Fruit fly (Drosophila melanogaster) whole organism, embryonic: ENCODE results near the gene Mpc1.

Experiments used
- B-H1 ChIP-seq: fragments of 200-800 bp; sonication (Bioruptor generic); IDR thresholded peaks from 3 replicates; pipeline ENCODE4 v1.3.6; 2022; ENCODE audit warnings: missing biosample characterization, missing genetic modification characterization
- CG10209 ChIP-seq: fragments of 200-800 bp; sonication (Bioruptor generic); optimal IDR thresholded peaks from 3 replicates; lab custom pipeline; 2017; ENCODE audit warnings: missing biosample characterization, mild to moderate bottlenecking, missing genetic modification characterization, missing genetic modification reagents
- CG10543 ChIP-seq: fragments of 200-800 bp; sonication (Bioruptor generic); optimal IDR thresholded peaks from 3 replicates; lab custom pipeline; 2017; ENCODE audit warnings: missing biosample characterization, mild to moderate bottlenecking, missing genetic modification characterization, moderate library complexity
- CG10654 ChIP-seq: fragments of 200-800 bp; sonication (Bioruptor generic); optimal IDR thresholded peaks from 2 replicates; lab custom pipeline; 2016; ENCODE audit warnings: missing biosample characterization, missing genetic modification characterization
- CG10979 ChIP-seq: fragments of 200-800 bp; sonication (Bioruptor generic); optimal IDR thresholded peaks from 2 replicates; lab custom pipeline; 2018; ENCODE audit warnings: missing biosample characterization, mild to moderate bottlenecking, missing genetic modification characterization, moderate library complexity
- CG11504 ChIP-seq: fragments of 200-800 bp; sonication (Bioruptor generic); optimal IDR thresholded peaks from 3 replicates; lab custom pipeline; 2019; ENCODE audit warnings: missing biosample characterization, mild to moderate bottlenecking, missing genetic modification characterization, moderate library complexity
- CG12769 ChIP-seq: fragments of 200-800 bp; sonication (Bioruptor generic); optimal IDR thresholded peaks from 2 replicates; lab custom pipeline; 2019; ENCODE audit warnings: missing biosample characterization, mild to moderate bottlenecking, missing genetic modification characterization, moderate library complexity
- CG13296 ChIP-seq: fragments of 200-800 bp; sonication (Bioruptor generic); optimal IDR thresholded peaks from 3 replicates; lab custom pipeline; 2018; ENCODE audit warnings: missing biosample characterization, mild to moderate bottlenecking, missing genetic modification characterization
- CG17359 ChIP-seq: fragments of 200-800 bp; sonication (Bioruptor generic); optimal IDR thresholded peaks from 3 replicates; lab custom pipeline; 2018; ENCODE audit warnings: missing biosample characterization, mild to moderate bottlenecking, missing genetic modification characterization, moderate library complexity
- CG1792 ChIP-seq: fragments of 200-800 bp; sonication (Bioruptor generic); optimal IDR thresholded peaks from 2 replicates; lab custom pipeline; 2016; ENCODE audit warnings: missing biosample characterization, missing genetic modification characterization
- CG18262 ChIP-seq: fragments of 200-800 bp; optimal IDR thresholded peaks from 3 replicates; lab custom pipeline; 2019; ENCODE audit warnings: missing biosample characterization, mild to moderate bottlenecking, missing genetic modification characterization, moderate library complexity
- CG2129 ChIP-seq: fragments of 200-800 bp; sonication (Bioruptor generic); IDR thresholded peaks from 2 replicates; pipeline ENCODE4 v1.3.6; 2022; ENCODE audit warnings: missing biosample characterization, missing genetic modification characterization; ENCODE audit not compliant: partially characterized antibody
- CG3065 ChIP-seq: fragments of 200-800 bp; sonication (Bioruptor generic); optimal IDR thresholded peaks from 2 replicates; lab custom pipeline; 2016; ENCODE audit warnings: missing biosample characterization, missing genetic modification characterization
- CG33213 ChIP-seq: fragments of 200-800 bp; sonication (Bioruptor generic); optimal IDR thresholded peaks from 3 replicates; lab custom pipeline; 2016; ENCODE audit warnings: missing biosample characterization, missing genetic modification characterization
- CG33557 ChIP-seq: fragments of 200-800 bp; sonication (Bioruptor generic); optimal IDR thresholded peaks from 2 replicates; lab custom pipeline; 2019; ENCODE audit warnings: missing biosample characterization, mild to moderate bottlenecking, missing genetic modification characterization, moderate library complexity
- CG3726 ChIP-seq: fragments of 200-800 bp; sonication (Bioruptor generic); IDR thresholded peaks from 3 replicates; pipeline ENCODE4, ENCODE4 v1.3.6; 2022; ENCODE audit warnings: missing biosample characterization, missing genetic modification characterization
- CG3847 ChIP-seq: fragments of 200-800 bp; sonication (Bioruptor generic); IDR thresholded peaks from 2 replicates; pipeline ENCODE4 v1.3.6; 2022; ENCODE audit warnings: missing biosample characterization, missing genetic modification characterization
- CG4404 ChIP-seq: fragments of 200-800 bp; sonication (Bioruptor generic); IDR thresholded peaks from 2 replicates; pipeline ENCODE4 v1.3.6; 2022; ENCODE audit warnings: missing biosample characterization, missing genetic modification characterization
- CG4707 ChIP-seq: fragments of 200-800 bp; sonication (Bioruptor generic); optimal IDR thresholded peaks from 2 replicates; lab custom pipeline; 2018; ENCODE audit warnings: missing biosample characterization, mild to moderate bottlenecking, missing genetic modification characterization, moderate library complexity
- CG6654 ChIP-seq: fragments of 200-800 bp; sonication (Bioruptor generic); optimal IDR thresholded peaks from 2 replicates; lab custom pipeline; 2017; ENCODE audit warnings: missing biosample characterization, mild to moderate bottlenecking, missing genetic modification characterization
- CG7357 ChIP-seq: fragments of 200-800 bp; sonication (Bioruptor generic); IDR thresholded peaks from 3 replicates; pipeline ENCODE4 v1.3.6; 2022; ENCODE audit warnings: missing biosample characterization, missing genetic modification characterization
- CG7928 ChIP-seq: fragments of 200-800 bp; sonication (Bioruptor generic); optimal IDR thresholded peaks from 2 replicates; lab custom pipeline; 2017; ENCODE audit warnings: missing biosample characterization, mild to moderate bottlenecking, missing genetic modification characterization
- CG8089 ChIP-seq: fragments of 200-800 bp; sonication (Bioruptor generic); optimal IDR thresholded peaks from 3 replicates; lab custom pipeline; 2016; ENCODE audit warnings: missing biosample characterization, missing genetic modification characterization
- CG8290 ChIP-seq, 3 experiments: fragments of 200-800 bp; sonication (Bioruptor generic); optimal IDR thresholded peaks; 2 replicates each; lab custom pipeline; 2016 to 2019; ENCODE audit warnings: missing biosample characterization in 3 of 3, missing genetic modification characterization in 3 of 3, mild to moderate bottlenecking in 2 of 3, moderate library complexity in 1 of 3
- CG8359 ChIP-seq: fragments of 200-800 bp; sonication (Bioruptor generic); optimal IDR thresholded peaks from 2 replicates; lab custom pipeline; 2017; ENCODE audit warnings: missing biosample characterization, mild to moderate bottlenecking, missing genetic modification characterization, borderline replicate concordance
- CG8924 ChIP-seq: fragments of 200-800 bp; optimal IDR thresholded peaks from 3 replicates; lab custom pipeline; 2019; ENCODE audit warnings: missing biosample characterization, mild to moderate bottlenecking, missing genetic modification characterization, moderate library complexity
- CG9437 ChIP-seq: fragments of 200-800 bp; sonication (Bioruptor generic); optimal IDR thresholded peaks from 2 replicates; lab custom pipeline; 2018; ENCODE audit warnings: missing biosample characterization, mild to moderate bottlenecking, missing genetic modification characterization
- CG9797 ChIP-seq: fragments of 200-800 bp; sonication (Bioruptor generic); optimal IDR thresholded peaks from 3 replicates; lab custom pipeline; 2018; ENCODE audit warnings: missing biosample characterization, mild to moderate bottlenecking, missing genetic modification characterization
- Doc3 ChIP-seq: fragments of 200-800 bp; sonication (Bioruptor generic); IDR thresholded peaks from 3 replicates; pipeline ENCODE4 v1.3.6; 2022; ENCODE audit warnings: missing biosample characterization, missing genetic modification characterization; ENCODE audit not compliant: partially characterized antibody
- Drgx ChIP-seq: fragments of 200-800 bp; sonication (Bioruptor generic); IDR thresholded peaks from 2 replicates; pipeline ENCODE4 v1.3.6; 2022; ENCODE audit warnings: missing biosample characterization, missing genetic modification characterization
- HLH54F ChIP-seq: fragments of 200-800 bp; sonication (Bioruptor generic); optimal IDR thresholded peaks from 3 replicates; lab custom pipeline; 2016; ENCODE audit warnings: missing biosample characterization, missing genetic modification characterization
- Hsf ChIP-seq: fragments of 200-800 bp; sonication (Bioruptor generic); optimal IDR thresholded peaks from 3 replicates; lab custom pipeline; 2016; ENCODE audit warnings: missing biosample characterization, missing genetic modification characterization
- Med ChIP-seq: fragments of 200-800 bp; sonication (Bioruptor generic); peaks from one replicate; lab custom pipeline; 2016; ENCODE audit warnings: missing biosample characterization, missing genetic modification characterization, mild to moderate bottlenecking, inconsistent platforms, moderate library complexity
- NFAT ChIP-seq: fragments of 200-800 bp; sonication (Bioruptor generic); IDR thresholded peaks from 2 replicates; pipeline ENCODE4 v1.3.6; 2022; ENCODE audit warnings: missing biosample characterization, missing genetic modification characterization
- NfI ChIP-seq: fragments of 200-800 bp; sonication (Bioruptor generic); optimal IDR thresholded peaks from 3 replicates; lab custom pipeline; 2018; ENCODE audit warnings: missing biosample characterization, mild to moderate bottlenecking, missing genetic modification characterization, moderate library complexity
- dpn ChIP-seq, 2 experiments: fragments of 200-800 bp; sonication (Bioruptor generic); optimal IDR thresholded peaks; 3 replicates each; lab custom pipeline; 2016; ENCODE audit warnings: missing biosample characterization in 2 of 2, missing genetic modification characterization in 2 of 2
- dysf ChIP-seq: fragments of 200-800 bp; sonication (Bioruptor generic); IDR thresholded peaks from 3 replicates; pipeline ENCODE4 v1.3.6; 2022; ENCODE audit warnings: missing biosample characterization, missing genetic modification characterization
- gfzf ChIP-seq: fragments of 200-800 bp; sonication (Bioruptor generic); optimal IDR thresholded peaks from 2 replicates; lab custom pipeline; 2016; ENCODE audit warnings: missing biosample characterization, mild to moderate bottlenecking, missing genetic modification characterization, moderate library complexity
- lilli ChIP-seq: fragments of 200-800 bp; sonication (Bioruptor generic); optimal IDR thresholded peaks from 3 replicates; lab custom pipeline; 2016; ENCODE audit warnings: missing biosample characterization, missing genetic modification characterization
- nom ChIP-seq: fragments of 200-800 bp; sonication (Bioruptor generic); optimal IDR thresholded peaks from 2 replicates; lab custom pipeline; 2017; ENCODE audit warnings: missing biosample characterization, missing genetic modification characterization, mild to moderate bottlenecking, moderate library complexity, missing genetic modification reagents
- odd ChIP-seq: fragments of 200-800 bp; sonication (Bioruptor generic); optimal IDR thresholded peaks from 2 replicates; lab custom pipeline; 2017; ENCODE audit warnings: missing biosample characterization, mild to moderate bottlenecking, missing genetic modification characterization
- pzg ChIP-seq: fragments of 200-800 bp; sonication (Bioruptor generic); optimal IDR thresholded peaks from 3 replicates; lab custom pipeline; 2018; ENCODE audit warnings: missing biosample characterization, mild to moderate bottlenecking, missing genetic modification characterization, moderate library complexity
- run ChIP-seq: fragments of 200-800 bp; sonication (Bioruptor generic); optimal IDR thresholded peaks from 3 replicates; lab custom pipeline; 2018; ENCODE audit warnings: missing biosample characterization, mild to moderate bottlenecking, missing genetic modification characterization
- sob ChIP-seq: fragments of 200-800 bp; sonication (Bioruptor generic); IDR thresholded peaks from 2 replicates; pipeline ENCODE4 v1.3.6; 2022; ENCODE audit warnings: missing biosample characterization, missing genetic modification characterization
- ttk ChIP-seq: fragments of 200-800 bp; sonication (Bioruptor generic); IDR thresholded peaks from 2 replicates; pipeline ENCODE4 v2.1.2; 2022; ENCODE audit warnings: missing biosample characterization, missing genetic modification characterization
- zfh2 ChIP-seq: fragments of 200-800 bp; sonication (Bioruptor generic); optimal IDR thresholded peaks from 2 replicates; lab custom pipeline; 2016; ENCODE audit warnings: missing biosample characterization, missing genetic modification characterization

Gene Mpc1

DNA sequence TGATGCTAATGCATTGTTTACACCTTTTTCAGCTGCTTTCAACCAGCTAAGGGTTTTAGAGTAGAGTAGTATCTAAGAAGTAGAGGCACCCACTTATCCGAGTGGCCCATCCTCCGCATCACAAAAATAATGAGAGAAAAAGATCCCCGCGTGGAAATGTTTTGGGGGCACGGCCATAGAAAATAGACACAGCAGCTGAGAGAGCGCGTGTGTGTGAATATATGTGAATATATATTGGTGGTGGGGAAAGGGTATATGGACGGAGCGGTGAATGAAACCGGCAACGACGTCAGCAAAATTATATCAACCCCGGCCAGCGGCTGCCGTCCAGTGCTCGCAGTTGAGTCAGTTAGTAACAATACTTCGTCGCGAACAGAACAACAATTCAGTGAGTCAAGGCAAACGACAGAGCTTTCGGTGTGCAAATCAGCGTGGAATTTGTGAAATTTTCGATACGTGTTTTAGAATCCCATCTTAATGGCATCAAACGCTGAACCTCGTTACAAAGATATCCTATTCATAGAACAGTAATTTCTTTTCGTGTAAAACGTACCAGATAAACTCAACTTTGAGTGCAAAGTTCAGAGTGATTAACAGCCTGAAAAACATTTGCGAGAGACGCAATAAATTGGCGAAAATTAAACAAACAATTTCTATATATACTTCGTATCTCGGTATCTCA, 13.7 kb downstream of the Mpc1 start, which contains the start of gene Xrp1 (continued):
- TF ChIP-seq ttk (GFP tag; lab: Robert Waterston, UW) (0 out of 2 replicates have a peak, but pooled peaks have one; percentile 10), CG8290 (GFP tag; optimal IDR thresholded peaks at IDR 0.05; lab: Kevin White, UChicago) (no peak), CG8290 (tag; optimal IDR thresholded peaks at IDR 0.05; lab: Kevin White, UChicago) (peak in 1 of 2 experiments; percentile 48), CG10209 (GFP tag; lab: Kevin White, UChicago) (no peak), CG9797 (GFP tag; lab: Kevin White, UChicago) (no peak), CG8924 (tag; lab: Kevin White, UChicago) (no peak), lilli (peak; percentile 13), nom (GFP tag; lab: Kevin White, UChicago) (peak; percentile 41), CG3726 (GFP tag; lab: Robert Waterston, UW) (no peak), gfzf (GFP tag; lab: Kevin White, UChicago) (no peak), Hsf (GFP tag; lab: Kevin White, UChicago) (peak; percentile 17), Drgx (GFP tag; lab: Robert Waterston, UW) (peak; percentile 58; the same call in 1 of the 2 replicates), CG7928 (no peak), CG33213 (no peak), sob (GFP tag; lab: Robert Waterston, UW) (no peak), CG3847 (GFP tag; lab: Robert Waterston, UW) (peak; percentile 23; the same call in 1 of the 2 replicates), NFAT (GFP tag; lab: Robert Waterston, UW) (0 out of 2 replicates have a peak, but pooled peaks have one; percentile 26), CG10543 (GFP tag; lab: Kevin White, UChicago) (peak; percentile 32), NfI (peak; percentile 17), Med (GFP tag; lab: Kevin White, UChicago) (peak; percentile 4), CG12769 (tag; lab: Kevin White, UChicago) (peak; percentile 54), CG11504 (tag; lab: Kevin White, UChicago) (peak; percentile 93), CG2129 (no peak)

DNA sequence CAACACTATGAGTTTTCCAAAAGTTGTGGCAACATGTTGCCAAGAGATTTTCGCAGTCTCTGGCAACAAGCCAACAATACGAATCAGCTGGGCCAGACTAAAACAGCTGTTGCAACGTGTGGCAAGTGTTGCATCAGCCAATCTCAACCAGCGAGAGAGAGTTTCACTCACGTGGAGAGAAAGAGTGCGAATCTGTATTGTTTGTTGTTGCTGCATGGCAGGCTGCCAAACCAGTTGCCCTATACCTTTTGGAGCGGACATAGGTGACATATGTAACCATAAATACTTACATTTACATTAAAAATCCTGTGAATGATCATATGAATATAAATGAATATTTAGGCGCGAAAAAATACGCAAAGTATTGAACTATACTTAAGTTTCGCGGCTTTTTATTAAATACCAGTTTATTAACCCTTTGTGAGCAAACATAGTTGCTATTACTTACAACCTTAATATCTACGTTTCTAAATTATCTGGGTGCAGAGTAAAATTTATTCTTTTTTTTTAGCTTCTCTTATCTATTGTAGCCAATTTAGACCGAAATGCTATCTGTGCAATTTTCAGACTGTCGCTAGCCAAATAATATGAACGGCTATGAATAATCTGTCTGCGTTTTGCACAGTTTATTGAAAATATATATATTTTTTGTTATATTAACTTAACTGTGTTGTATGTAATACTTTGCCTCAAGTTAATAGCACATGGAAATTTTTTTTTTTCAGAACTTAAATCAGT, 14.4 kb downstream of the Mpc1 start:
- TF ChIP-seq Med (GFP tag; lab: Kevin White, UChicago) (peak; percentile 60), CG9797 (GFP tag; lab: Kevin White, UChicago) (no peak), CG7357 (GFP tag; lab: Robert Waterston, UW) (no peak), NfI (peak; percentile 35), run (no peak), CG3065 (GFP tag; lab: Kevin White, UChicago) (no peak), CG1792 (GFP tag; lab: Kevin White, UChicago) (no peak), HLH54F (no peak), CG9437 (GFP tag; lab: Kevin White, UChicago) (peak; percentile 43), CG8089 (GFP tag; lab: Kevin White, UChicago) (no peak), CG4707 (GFP tag; lab: Kevin White, UChicago) (no peak), CG4404 (GFP tag; lab: Robert Waterston, UW) (no peak), CG13296 (GFP tag; lab: Kevin White, UChicago) (no peak), Hsf (GFP tag; lab: Kevin White, UChicago) (no peak), nom (GFP tag; lab: Kevin White, UChicago) (peak; percentile 12), CG10979 (tag; lab: Kevin White, UChicago) (no peak), dpn (GFP tag; optimal IDR thresholded peaks at IDR 0.05; lab: Kevin White, UChicago) (no peak), zfh2 (GFP tag; lab: Kevin White, UChicago) (no peak), pzg (no peak), dysf (GFP tag; lab: Robert Waterston, UW) (no peak; the same call in 2 of the 3 replicates), CG17359 (tag; lab: Kevin White, UChicago) (no peak), CG6654 (GFP tag; lab: Kevin White, UChicago) (no peak), B-H1 (no peak), odd (GFP tag; lab: Kevin White, UChicago) (no peak), CG18262 (tag; lab: Kevin White, UChicago) (peak; percentile 41), CG8359 (GFP tag; lab: Kevin White, UChicago) (no peak), Doc3 (GFP tag; lab: Robert Waterston, UW) (no peak), CG10654 (no peak), CG33557 (GFP tag; lab: Kevin White, UChicago) (no peak)
